Fruit fly (Drosophila melanogaster) whole organism, embryonic: ENCODE measurements around the gene CG17233.

Source experiments
- Bteb2 ChIP-seq: fragments of 200-800 bp; sonication (Bioruptor generic); optimal IDR thresholded peaks from 2 replicates; lab custom pipeline; 2016; ENCODE audit warnings: missing biosample characterization, missing genetic modification characterization
- CG10431 ChIP-seq: fragments of 200-800 bp; sonication (Bioruptor generic); optimal IDR thresholded peaks from 3 replicates; lab custom pipeline; 2018; ENCODE audit warnings: missing biosample characterization, mild to moderate bottlenecking, missing genetic modification characterization
- CG1233 ChIP-seq: fragments of 200-800 bp; sonication (Bioruptor generic); optimal IDR thresholded peaks from 4 replicates; lab custom pipeline; 2018; ENCODE audit warnings: missing biosample characterization, mild to moderate bottlenecking, missing genetic modification characterization
- CG13424 ChIP-seq: fragments of 200-800 bp; sonication (Bioruptor generic); optimal IDR thresholded peaks from 2 replicates; lab custom pipeline; 2019; ENCODE audit warnings: missing biosample characterization, mild to moderate bottlenecking, missing genetic modification characterization, moderate library complexity
- CG14667 ChIP-seq: fragments of 200-800 bp; sonication (Bioruptor generic); IDR thresholded peaks from 2 replicates; pipeline ENCODE4 v1.3.6; 2022; ENCODE audit warnings: missing biosample characterization, missing genetic modification characterization
- CG4424 ChIP-seq: fragments of 200-800 bp; sonication (Bioruptor generic); optimal IDR thresholded peaks from 3 replicates; lab custom pipeline; 2016; ENCODE audit warnings: missing biosample characterization, missing genetic modification characterization
- CG6791 ChIP-seq: fragments of 200-800 bp; sonication (Bioruptor generic); IDR thresholded peaks from 3 replicates; pipeline ENCODE4 v1.3.6; 2022; ENCODE audit warnings: missing biosample characterization, missing genetic modification characterization; ENCODE audit not compliant: partially characterized antibody
- Fer1 ChIP-seq: fragments of 200-800 bp; sonication (Bioruptor generic); optimal IDR thresholded peaks from 2 replicates; lab custom pipeline; 2017; ENCODE audit warnings: missing biosample characterization, mild to moderate bottlenecking, missing genetic modification characterization
- HmgZ ChIP-seq: fragments of 200-800 bp; sonication (Bioruptor generic); optimal IDR thresholded peaks from 2 replicates; lab custom pipeline; 2018; ENCODE audit warnings: missing biosample characterization, mild to moderate bottlenecking, missing genetic modification characterization
- Lim3 ChIP-seq: fragments of 200-800 bp; sonication (Bioruptor generic); IDR thresholded peaks from 2 replicates; pipeline ENCODE4 v1.3.6; 2022; ENCODE audit warnings: missing biosample characterization, missing genetic modification characterization
- NFAT ChIP-seq: fragments of 200-800 bp; sonication (Bioruptor generic); IDR thresholded peaks from 2 replicates; pipeline ENCODE4 v1.3.6; 2022; ENCODE audit warnings: missing biosample characterization, missing genetic modification characterization
- Oli ChIP-seq: fragments of 200-800 bp; sonication (Bioruptor generic); optimal IDR thresholded peaks from 2 replicates; lab custom pipeline; 2018; ENCODE audit warnings: missing biosample characterization, mild to moderate bottlenecking, missing genetic modification characterization, moderate library complexity
- Pdp1 ChIP-seq, 2 experiments: fragments of 200-800 bp; sonication (Bioruptor generic); optimal IDR thresholded peaks; 3 replicates each; lab custom pipeline; 2016; ENCODE audit warnings: missing biosample characterization in 2 of 2, missing genetic modification characterization in 2 of 2, mild to moderate bottlenecking in 1 of 2, moderate library complexity in 1 of 2
- Poxn ChIP-seq: fragments of 200-800 bp; sonication (Bioruptor generic); IDR thresholded peaks from 2 replicates; pipeline ENCODE4 v1.3.6; 2022; ENCODE audit warnings: missing biosample characterization, missing genetic modification characterization
- cas ChIP-seq: fragments of 200-800 bp; sonication (Bioruptor generic); IDR thresholded peaks from 2 replicates; pipeline ENCODE4 v1.3.6; 2022; ENCODE audit warnings: missing biosample characterization, missing genetic modification characterization
- exex ChIP-seq: fragments of 200-800 bp; sonication (Bioruptor generic); optimal IDR thresholded peaks from 4 replicates; lab custom pipeline; 2018; ENCODE audit warnings: missing biosample characterization, mild to moderate bottlenecking, missing genetic modification characterization, moderate library complexity
- fd96Cb ChIP-seq: fragments of 200-800 bp; sonication (Bioruptor generic); optimal IDR thresholded peaks from 2 replicates; lab custom pipeline; 2018; ENCODE audit warnings: missing biosample characterization, mild to moderate bottlenecking, missing genetic modification characterization, moderate library complexity
- grn ChIP-seq: fragments of 200-800 bp; sonication (Bioruptor generic); optimal IDR thresholded peaks from 3 replicates; lab custom pipeline; 2017; ENCODE audit warnings: missing biosample characterization, missing genetic modification characterization
- lab ChIP-seq: fragments of 200-800 bp; sonication (Bioruptor generic); optimal IDR thresholded peaks from 3 replicates; lab custom pipeline; 2017; ENCODE audit warnings: missing biosample characterization, missing genetic modification characterization, mild to moderate bottlenecking, moderate library complexity, missing genetic modification reagents
- pfk ChIP-seq: fragments of 200-800 bp; sonication (Bioruptor generic); optimal IDR thresholded peaks from 2 replicates; lab custom pipeline; 2018; ENCODE audit warnings: missing biosample characterization, mild to moderate bottlenecking, missing genetic modification characterization, moderate library complexity
- prd ChIP-seq, 3 experiments: fragments of >200 bp in 2 of 3; fragments of 200-800 bp in 1 of 3; sonication (Bioruptor generic) in 1 of 3; optimal IDR thresholded peaks in 2 of 3; IDR thresholded peaks in 1 of 3; 2 replicates in 2 of 3; 3 replicates in 1 of 3; pipeline versions ENCODE4 v1.3.6 to Lab custom; 2017 to 2022; ENCODE audit warnings: missing biosample characterization in 1 of 3, missing genetic modification characterization in 1 of 3
- row ChIP-seq: fragments of 200-800 bp; sonication (Bioruptor generic); IDR thresholded peaks from 3 replicates; pipeline ENCODE4 v1.3.6; 2022; ENCODE audit warnings: missing biosample characterization, missing genetic modification characterization
- salm ChIP-seq: fragments of 200-800 bp; sonication (Bioruptor generic); optimal IDR thresholded peaks from 2 replicates; lab custom pipeline; 2018; ENCODE audit warnings: missing biosample characterization, mild to moderate bottlenecking, missing genetic modification characterization
- sd ChIP-seq: fragments of 200-800 bp; sonication (Bioruptor generic); optimal IDR thresholded peaks from 3 replicates; lab custom pipeline; 2018; ENCODE audit warnings: missing biosample characterization, mild to moderate bottlenecking, missing genetic modification characterization, moderate library complexity
- sens ChIP-seq: fragments of 200-800 bp; sonication (Bioruptor generic); peaks from one replicate; lab custom pipeline; 2016; ENCODE audit warnings: missing biosample characterization, missing genetic modification characterization
- seq ChIP-seq: fragments of 200-800 bp; sonication (Bioruptor generic); IDR thresholded peaks from 2 replicates; pipeline ENCODE4 v1.3.6; 2022; ENCODE audit warnings: missing biosample characterization, missing genetic modification characterization
- ssp ChIP-seq: fragments of 200-800 bp; sonication (Bioruptor generic); IDR thresholded peaks from 2 replicates; pipeline ENCODE4 v1.3.6; 2022; ENCODE audit warnings: missing biosample characterization, missing genetic modification characterization
- vfl ChIP-seq: fragments of 200-800 bp; sonication (Bioruptor generic); optimal IDR thresholded peaks from 2 replicates; lab custom pipeline; 2016; ENCODE audit warnings: missing biosample characterization, missing genetic modification characterization

The CG17233 gene

DNA sequence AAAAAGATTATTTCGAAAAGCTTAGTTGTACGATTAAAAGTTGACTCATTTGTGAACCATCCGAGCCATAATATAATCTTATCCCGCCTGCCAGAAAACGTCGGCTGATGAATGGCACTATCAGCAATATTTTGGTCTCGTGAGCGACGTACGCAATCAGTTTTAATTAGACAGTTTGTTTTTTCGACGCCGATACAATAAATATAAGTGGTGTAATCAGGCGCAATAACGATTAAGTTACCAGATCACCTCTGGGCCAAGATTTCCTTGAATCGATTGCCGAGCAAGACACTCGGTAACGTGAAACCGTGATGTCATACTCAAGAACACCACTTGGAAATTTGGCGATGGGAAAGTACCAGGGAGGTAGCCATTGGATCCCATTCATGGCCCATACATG is 32.6 kb downstream of the CG17233 start (continued):
- peak in 1 of 2 experiments; percentile 76 for TF ChIP-seq Pdp1 (GFP tag; optimal IDR thresholded peaks at IDR 0.05; lab: Kevin White, UChicago)
- peak; percentile 34 for TF ChIP-seq salm
- peak; percentile 70; the same call in 1 of the 2 replicates for TF ChIP-seq Lim3 (GFP tag; lab: Robert Waterston, UW)
- TF ChIP-seq sd (tag; lab: Kevin White, UChicago) = peak; percentile 84
- TF ChIP-seq NFAT (GFP tag; lab: Robert Waterston, UW) = no peak
- TF ChIP-seq Fer1 (GFP tag; lab: Kevin White, UChicago) = peak; percentile 3
- peak; percentile 9 for TF ChIP-seq HmgZ (tag; lab: Kevin White, UChicago)
- TF ChIP-seq, all 482 proteins: peak for 20

DNA sequence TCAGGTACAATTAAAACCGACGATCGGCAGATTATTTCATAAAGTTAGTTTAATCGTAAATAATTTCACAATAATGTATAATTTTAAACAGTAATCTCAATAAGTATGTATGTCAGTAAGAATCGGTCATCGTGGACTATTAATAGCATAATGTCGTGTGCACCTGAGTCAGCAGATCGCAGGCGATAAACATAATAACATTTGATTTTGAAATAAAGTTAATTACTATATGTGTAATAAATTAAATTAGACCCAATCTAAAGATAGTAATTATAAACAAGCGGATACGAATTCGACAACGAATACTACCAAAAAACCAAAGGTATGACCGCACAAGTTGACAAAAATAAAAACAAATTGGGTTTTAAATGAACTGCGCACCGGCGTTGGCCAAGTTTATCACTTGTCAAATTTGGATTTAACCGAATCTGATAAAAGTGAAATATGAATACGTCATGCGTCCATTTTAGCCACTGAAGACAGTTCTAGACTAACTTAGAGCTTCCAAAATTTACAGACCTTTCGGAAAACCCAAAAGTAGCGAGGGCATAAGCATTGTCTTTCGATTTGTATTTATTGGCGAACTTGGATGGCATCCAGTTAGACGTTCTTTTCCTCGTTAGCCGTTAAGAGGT is 34.6 kb downstream of the CG17233 start, which contains the start of gene CG6996:
Gene CG6996 (plus strand): TSS at position 585 of the 635 bp plus-strand sequence.
- no peak for TF ChIP-seq Oli (tag; lab: Kevin White, UChicago)
- TF ChIP-seq sens (GFP tag; lab: Kevin White, UChicago) = peak; percentile 11
- no peak for TF ChIP-seq Bteb2 (GFP tag; lab: Kevin White, UChicago)
- TF ChIP-seq seq = no peak
- no peak for TF ChIP-seq cas
- no peak for TF ChIP-seq CG4424 (GFP tag; lab: Kevin White, UChicago)
- no peak for TF ChIP-seq prd (optimal IDR thresholded peaks at IDR 0.05; lab: Kevin White, UChicago)
- TF ChIP-seq prd (GFP tag; IDR thresholded peaks at IDR 0.05; lab: Robert Waterston, UW) = no peak
- peak; percentile 79 for TF ChIP-seq exex (tag; lab: Kevin White, UChicago)
- TF ChIP-seq fd96Cb = no peak
- no peak for TF ChIP-seq CG10431
- no peak for TF ChIP-seq row (GFP tag; lab: Robert Waterston, UW)
- peak; percentile 20 for TF ChIP-seq grn (GFP tag; lab: Kevin White, UChicago)
- TF ChIP-seq CG1233 (GFP tag; lab: Kevin White, UChicago) = no peak
- TF ChIP-seq CG13424 (tag; lab: Kevin White, UChicago) = no peak
- TF ChIP-seq CG6791 = no peak

DNA sequence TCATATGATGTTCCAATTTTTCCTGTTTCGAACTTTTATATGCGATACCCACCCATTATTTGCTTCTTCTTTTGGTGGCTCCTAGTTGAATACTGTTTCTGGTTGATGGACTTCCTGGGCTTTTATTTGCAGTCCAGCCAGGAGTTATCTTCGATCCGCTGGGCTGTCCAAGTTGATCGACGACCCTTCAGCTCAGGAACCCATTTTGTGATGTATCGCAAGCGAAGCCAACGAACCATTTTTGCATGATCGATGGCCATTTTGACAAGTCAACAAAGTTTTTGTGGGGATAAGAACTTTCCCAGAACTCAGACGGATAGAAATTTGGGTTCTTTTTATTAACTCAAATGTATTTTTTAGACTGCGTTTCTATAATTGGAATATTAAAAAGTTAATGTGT is 35.8 kb downstream of the CG17233 start, which contains the start of gene CG7290:
Gene CG7290 (minus strand): TSS at position 101 of the 400 bp plus-strand sequence.
- TF ChIP-seq exex (tag; lab: Kevin White, UChicago) (no peak), lab (GFP tag; lab: Kevin White, UChicago) (peak; percentile 11)

DNA sequence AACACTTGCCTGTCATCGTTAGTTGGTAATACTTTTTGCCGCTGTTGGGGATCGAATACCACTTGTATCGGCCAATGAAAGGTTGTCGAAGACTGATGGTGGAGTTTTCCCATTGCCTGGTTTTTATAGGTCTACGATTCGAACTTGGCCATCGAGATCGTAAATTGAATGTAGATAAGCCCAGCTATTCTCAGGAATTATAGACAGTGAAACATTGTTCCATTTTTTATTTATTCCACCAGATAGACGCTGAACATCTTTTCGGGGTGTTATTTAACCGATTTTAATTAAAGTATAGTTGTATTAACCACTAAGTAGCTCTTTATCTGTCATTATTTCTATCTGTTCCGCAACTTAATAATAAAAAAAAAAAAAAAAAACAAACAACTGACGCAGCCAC is 38.1 kb downstream of the CG17233 start, which contains the start of gene CG7298:
Gene CG7298 (minus strand): TSS at position 101 of the 400 bp plus-strand sequence.
- peak; percentile 30 for TF ChIP-seq pfk (GFP tag; lab: Kevin White, UChicago)
- TF ChIP-seq ssp (GFP tag; lab: Robert Waterston, UW) = no peak
- peak; percentile 63 for TF ChIP-seq exex (tag; lab: Kevin White, UChicago)
- TF ChIP-seq, all 482 proteins: peak for 2

DNA sequence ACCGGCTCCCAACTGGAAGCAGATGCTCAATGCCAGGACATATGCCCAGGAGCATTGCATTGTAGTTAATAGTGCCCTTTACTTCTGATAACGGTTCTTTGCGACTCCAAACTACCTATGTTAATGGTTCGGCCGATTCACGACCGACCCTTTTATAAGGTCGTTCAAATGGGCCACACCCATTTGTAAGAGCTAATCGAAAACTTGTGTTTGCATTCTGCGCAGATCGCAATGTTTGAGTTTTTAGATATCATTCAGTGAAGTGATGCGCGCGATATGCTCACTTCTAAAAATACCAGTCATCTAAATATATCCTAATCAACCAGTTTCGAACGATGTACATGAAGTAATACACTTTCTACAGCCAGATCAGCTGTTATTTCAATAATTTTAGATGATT is 40.2 kb downstream of the CG17233 start, which contains the start of gene obst-F:
Gene obst-F (minus strand): TSS at position 101 of the 400 bp plus-strand sequence.
- no peak for TF ChIP-seq vfl (GFP tag; lab: Kevin White, UChicago)
- TF ChIP-seq Poxn = no peak
- no peak for TF ChIP-seq CG14667 (GFP tag; lab: Robert Waterston, UW)
